Fruit fly (Drosophila melanogaster): ENCODE data around the gene CG33630.

Gene CG33630

dm6 chr3R:10099401-10099848, 37.0 kb downstream of the CG33630 start (continued):
- TF ChIP-seq HHEX (GFP tag; optimal IDR thresholded peaks at IDR 0.05) (no peak), so (GFP tag; IDR thresholded peaks at IDR 0.05) (0 out of 3 replicates have a peak, but pooled peaks have one; percentile 17), CG34376 (GFP tag; optimal IDR thresholded peaks at IDR 0.05) (peak; percentile 90), Mrtf (GFP tag; IDR thresholded peaks at IDR 0.05) (no peak), onecut (GFP tag; IDR thresholded peaks at IDR 0.05) (no peak), CG12155 (GFP tag; optimal IDR thresholded peaks at IDR 0.05) (no peak), CG6654 (GFP tag; optimal IDR thresholded peaks at IDR 0.05) (no peak), zf30C (GFP tag; optimal IDR thresholded peaks at IDR 0.05) (no peak), ac (GFP tag; optimal IDR thresholded peaks at IDR 0.05) (no peak), CG2120 (GFP tag; optimal IDR thresholded peaks at IDR 0.05) (no peak), CG34422 (GFP tag; IDR thresholded peaks at IDR 0.05) (no peak), twi (tag; optimal IDR thresholded peaks at IDR 0.05) (peak; percentile 23), CG30403 (GFP tag; optimal IDR thresholded peaks at IDR 0.05) (no peak), tna (GFP tag; IDR thresholded peaks at IDR 0.05; ENCODE audit: partially characterized antibody) (no peak), cato (GFP tag; optimal IDR thresholded peaks at IDR 0.05; ENCODE audit: borderline replicate concordance) (no peak), CG4707 (GFP tag; optimal IDR thresholded peaks at IDR 0.05) (no peak), Nf-YA (GFP tag; IDR thresholded peaks at IDR 0.05) (0 out of 2 replicates have a peak, but pooled peaks have one; percentile 20), grn (GFP tag; optimal IDR thresholded peaks at IDR 0.05) (peak; percentile 100), mirr (GFP tag; optimal IDR thresholded peaks at IDR 0.05) (peak; percentile 82), yki (optimal IDR thresholded peaks at IDR 0.05) (no peak), HmgZ (tag; optimal IDR thresholded peaks at IDR 0.05) (peak; percentile 60), Sox102F (GFP tag; optimal IDR thresholded peaks at IDR 0.05) (no peak), CG13296 (GFP tag; optimal IDR thresholded peaks at IDR 0.05) (peak; percentile 34), zen2 (GFP tag; IDR thresholded peaks at IDR 0.05; ENCODE audit: partially characterized antibody) (no peak), CG4730 (GFP tag; IDR thresholded peaks at IDR 0.05) (no peak), CG8290 (GFP tag; optimal IDR thresholded peaks at IDR 0.05) (no peak), CG8290 (tag; optimal IDR thresholded peaks at IDR 0.05) (peak in 1 of 2 experiments; percentile 46), CG18599 (GFP tag; optimal IDR thresholded peaks at IDR 0.05) (peak; percentile 32), Fer1 (GFP tag; optimal IDR thresholded peaks at IDR 0.05) (peak; percentile 31), CG5245 (GFP tag; optimal IDR thresholded peaks at IDR 0.05) (no peak), E2f1 (GFP tag; IDR thresholded peaks at IDR 0.05) (no peak), Poxn (GFP tag; IDR thresholded peaks at IDR 0.05) (no peak), H2.0 (GFP tag; IDR thresholded peaks at IDR 0.05) (no peak), Kr (GFP tag; optimal IDR thresholded peaks at IDR 0.05) (no peak), gro (GFP tag; optimal IDR thresholded peaks at IDR 0.05) (peak; percentile 9), al (GFP tag; IDR thresholded peaks at IDR 0.05) (no peak), lab (GFP tag; optimal IDR thresholded peaks at IDR 0.05) (peak; percentile 73), ara (GFP tag; IDR thresholded peaks at IDR 0.05) (no peak), CG17802 (tag; optimal IDR thresholded peaks at IDR 0.05) (no peak), CTCF (GFP tag; optimal IDR thresholded peaks at IDR 0.05) (no peak), sd (tag; optimal IDR thresholded peaks at IDR 0.05) (peak; percentile 55), CG11247 (GFP tag; IDR thresholded peaks at IDR 0.05) (no peak), kah (GFP tag; optimal IDR thresholded peaks at IDR 0.05) (no peak), fd102C (GFP tag; optimal IDR thresholded peaks at IDR 0.05) (no peak), Oaz (GFP tag; IDR thresholded peaks at IDR 0.05) (no peak), Nf-YC (tag; optimal IDR thresholded peaks at IDR 0.05) (no peak), Ssrp (tag; optimal IDR thresholded peaks at IDR 0.05) (no peak), Hey (tag; optimal IDR thresholded peaks at IDR 0.05) (peak; percentile 61), abd-A (tag; optimal IDR thresholded peaks at IDR 0.05) (no peak), CG15479 (GFP tag; optimal IDR thresholded peaks at IDR 0.05) (no peak), pb (GFP tag; optimal IDR thresholded peaks at IDR 0.05) (no peak), CG17912 (GFP tag; optimal IDR thresholded peaks at IDR 0.05) (no peak), crol (GFP tag; IDR thresholded peaks at IDR 0.05) (peak; percentile 37; the same call in 1 of the 2 replicates)

Measured in whole organism, embryonic.